Fruit fly (Drosophila melanogaster): ENCODE results near the gene CG31525.

- TF ChIP-seq Eip93F (GFP tag; optimal IDR thresholded peaks at IDR 0.05) (no peak), CG10669 (GFP tag; optimal IDR thresholded peaks at IDR 0.05) (no peak), CG8632 (GFP tag; optimal IDR thresholded peaks at IDR 0.05) (no peak), CG6808 (GFP tag; optimal IDR thresholded peaks at IDR 0.05) (no peak), Hr38 (GFP tag; optimal IDR thresholded peaks at IDR 0.05) (no peak), eg (GFP tag; IDR thresholded peaks at IDR 0.05) (no peak), CG32006 (GFP tag; optimal IDR thresholded peaks at IDR 0.05) (no peak), Ets21C (GFP tag; optimal IDR thresholded peaks at IDR 0.05) (no peak), CG6163 (GFP tag; IDR thresholded peaks at IDR 0.05) (no peak), OdsH (GFP tag; optimal IDR thresholded peaks at IDR 0.05) (no peak), svp (GFP tag) (no peak), Sox14 (GFP tag; optimal IDR thresholded peaks at IDR 0.05) (no peak)
These were observed 31.4 kb downstream of the CG31525 start for dm6 chr3R:4458272-4458671.

Measured in whole organism, prepupa.